Fruit fly (Drosophila melanogaster): ENCODE measurements around the gene CG13996.

DNA sequence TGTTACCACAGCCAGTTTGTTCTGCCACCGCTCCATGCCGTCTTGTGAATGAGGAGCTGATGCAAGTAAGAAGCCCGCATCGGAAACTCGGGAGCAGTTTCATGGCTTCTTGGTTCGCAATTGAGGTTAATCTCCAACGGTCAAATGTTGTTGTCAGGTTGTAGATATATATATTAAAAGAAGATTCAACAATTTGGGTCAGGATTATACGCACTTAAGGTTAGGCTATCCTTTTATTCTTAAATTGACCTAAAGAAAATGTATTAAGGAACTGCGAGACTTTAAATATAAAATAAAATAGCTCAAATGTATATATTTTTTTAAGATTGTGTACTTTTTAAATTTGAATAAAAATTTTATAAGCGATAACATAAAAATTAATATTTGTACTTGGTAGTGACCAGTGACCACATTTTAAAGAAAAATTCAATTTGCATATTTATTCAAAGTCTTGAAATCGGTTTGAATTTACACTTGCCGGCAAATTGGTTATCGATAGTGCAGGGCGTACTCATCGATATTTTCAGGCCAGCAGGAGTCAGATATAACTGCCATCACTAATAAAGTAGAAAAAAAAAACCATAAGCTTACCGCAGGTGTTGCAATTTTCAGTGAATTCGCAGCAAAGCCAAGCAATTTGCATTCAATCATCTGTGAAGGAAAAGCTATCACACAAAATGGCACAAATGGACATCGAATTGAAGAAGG is 48.1 kb downstream of the CG13996 start, which contains the start of the genes CG9150 and Pfdn1:
- no peak for TF ChIP-seq CG1620 (GFP tag; optimal IDR thresholded peaks at IDR 0.05)
- peak; percentile 22 for TF ChIP-seq CG7101 (tag; optimal IDR thresholded peaks at IDR 0.05)
- no peak for TF ChIP-seq CG7045 (GFP tag; optimal IDR thresholded peaks at IDR 0.05)
- TF ChIP-seq Clk (GFP tag; optimal IDR thresholded peaks at IDR 0.05) = no peak
- no peak for TF ChIP-seq kay (GFP tag; ENCODE audit: borderline replicate concordance)
